Worm (Caenorhabditis elegans): ENCODE results near the gene str-18.

DNA sequence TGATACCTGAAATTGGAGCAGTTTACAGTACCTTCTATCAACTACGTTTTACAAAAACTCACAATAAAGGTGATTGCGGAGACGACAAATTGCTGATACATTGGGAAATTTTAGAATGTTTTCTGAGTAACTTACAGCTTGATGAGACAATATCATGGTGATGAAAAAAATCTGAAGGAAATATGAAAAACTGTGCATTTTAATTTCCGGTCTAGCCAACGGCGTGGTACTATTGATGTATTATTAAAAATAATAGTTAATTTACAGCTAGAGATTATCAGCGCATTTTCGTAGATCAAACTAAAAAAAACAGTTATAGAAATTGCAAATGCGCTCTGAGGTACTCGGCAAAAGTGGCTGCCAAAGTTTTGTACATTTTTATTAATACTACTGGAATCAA, 43.7 kb downstream of the str-18 start, which contains the start of gene srx-29:
- TF ChIP-seq jun-1 (tag; optimal IDR thresholded peaks at IDR 0.05) (no peak), lin-13 (GFP tag; optimal IDR thresholded peaks at IDR 0.05) (no peak), lsy-2 (tag; optimal IDR thresholded peaks at IDR 0.05) (no peak), mdl-1 (tag; optimal IDR thresholded peaks at IDR 0.05) (no peak), ztf-11 (tag; optimal IDR thresholded peaks at IDR 0.05) (no peak), hlh-17 (GFP tag; optimal IDR thresholded peaks at IDR 0.05; ENCODE audit: borderline replicate concordance) (no peak), ceh-90 (tag; optimal IDR thresholded peaks at IDR 0.05) (no peak), snu-23 (GFP tag; optimal IDR thresholded peaks at IDR 0.05) (no peak), nhr-85 (tag) (no peak)

Measured in whole organism, L1 larva.